Fruit fly (Drosophila melanogaster): ENCODE results near the gene Gmap.

The Gmap gene

dm6 chrX:15543479-15544044, 56.8 kb downstream of the Gmap start:
- TF ChIP-seq Ets96B (tag; optimal IDR thresholded peaks at IDR 0.05), result peak; percentile 2
- TF ChIP-seq CG16779 (tag; optimal IDR thresholded peaks at IDR 0.05), result no peak
- no peak for TF ChIP-seq CG31627 (GFP tag; optimal IDR thresholded peaks at IDR 0.05)
- peak; percentile 15 for TF ChIP-seq spab (GFP tag; optimal IDR thresholded peaks at IDR 0.05)
- TF ChIP-seq net (GFP tag; optimal IDR thresholded peaks at IDR 0.05), result peak; percentile 2
- TF ChIP-seq Hr39 (GFP tag; optimal IDR thresholded peaks at IDR 0.05), result no peak
- TF ChIP-seq CG3919 (GFP tag; optimal IDR thresholded peaks at IDR 0.05), result peak; percentile 53
- peak; percentile 80 for TF ChIP-seq CG15336 (GFP tag; IDR thresholded peaks at IDR 0.05)
- peak; percentile 7 for TF ChIP-seq Sox15 (GFP tag; optimal IDR thresholded peaks at IDR 0.05)
- peak; percentile 67 for TF ChIP-seq CG8119 (GFP tag; IDR thresholded peaks at IDR 0.05)
- TF ChIP-seq Eip78C (GFP tag), result peak; percentile 87
- peak; percentile 23 for TF ChIP-seq Hr4 (GFP tag; optimal IDR thresholded peaks at IDR 0.05)
- TF ChIP-seq fd59A (GFP tag; optimal IDR thresholded peaks at IDR 0.05), result no peak
- TF ChIP-seq CG11294 (GFP tag; IDR thresholded peaks at IDR 0.05), result peak; percentile 60
- TF ChIP-seq dac (GFP tag; optimal IDR thresholded peaks at IDR 0.05), result no peak
- TF ChIP-seq acj6 (GFP tag; optimal IDR thresholded peaks at IDR 0.05), result peak; percentile 29
- TF ChIP-seq CG11902 (GFP tag; optimal IDR thresholded peaks at IDR 0.05), result no peak
- no peak for TF ChIP-seq Lpt (GFP tag; optimal IDR thresholded peaks at IDR 0.05)
- no peak for TF ChIP-seq Blimp-1 (GFP tag; optimal IDR thresholded peaks at IDR 0.05)
- TF ChIP-seq fkh (GFP tag; optimal IDR thresholded peaks at IDR 0.05), result no peak
- no peak for TF ChIP-seq CG1621 (tag; optimal IDR thresholded peaks at IDR 0.05)
- TF ChIP-seq topi (GFP tag; optimal IDR thresholded peaks at IDR 0.05), result peak; percentile 19
- TF ChIP-seq Hr38 (GFP tag; optimal IDR thresholded peaks at IDR 0.05), result no peak
- TF ChIP-seq dsx (GFP tag; optimal IDR thresholded peaks at IDR 0.05; ENCODE audit: poor library complexity, severe bottlenecking), result no peak
- peak; percentile 62; the same call in 1 of the 2 replicates for TF ChIP-seq Gug (GFP tag; IDR thresholded peaks at IDR 0.05)
- TF ChIP-seq cyc (GFP tag; optimal IDR thresholded peaks at IDR 0.05), result no peak
- TF ChIP-seq vri (GFP tag; optimal IDR thresholded peaks at IDR 0.05), result peak; percentile 53
- peak; percentile 11 for TF ChIP-seq CG6808 (GFP tag; optimal IDR thresholded peaks at IDR 0.05)
- peak; percentile 60 for TF ChIP-seq CG32006 (GFP tag; optimal IDR thresholded peaks at IDR 0.05)
- TF ChIP-seq ss (GFP tag; optimal IDR thresholded peaks at IDR 0.05), result peak in 1 of 2 experiments; percentile 39
- no peak for TF ChIP-seq Sox102F (GFP tag; optimal IDR thresholded peaks at IDR 0.05)
- no peak for TF ChIP-seq Eip93F (GFP tag; optimal IDR thresholded peaks at IDR 0.05)
- peak in 1 of 2 experiments; percentile 9 for TF ChIP-seq salr (GFP tag; optimal IDR thresholded peaks at IDR 0.05)
- TF ChIP-seq OdsH (GFP tag; optimal IDR thresholded peaks at IDR 0.05), result peak; percentile 45
- TF ChIP-seq CG7368 (GFP tag; optimal IDR thresholded peaks at IDR 0.05), result peak; percentile 6
- peak; percentile 40 for TF ChIP-seq CG10669 (GFP tag; optimal IDR thresholded peaks at IDR 0.05)
- no peak for TF ChIP-seq CG9139 (GFP tag; optimal IDR thresholded peaks at IDR 0.05)
- TF ChIP-seq lz (GFP tag; optimal IDR thresholded peaks at IDR 0.05), result no peak
- peak; percentile 65 for TF ChIP-seq pdm3 (GFP tag; optimal IDR thresholded peaks at IDR 0.05)
- TF ChIP-seq esn (GFP tag; optimal IDR thresholded peaks at IDR 0.05), result peak; percentile 2
- TF ChIP-seq fd85E (GFP tag; optimal IDR thresholded peaks at IDR 0.05), result no peak
- TF ChIP-seq CG8319 (GFP tag; optimal IDR thresholded peaks at IDR 0.05), result peak; percentile 9
- peak; percentile 46 for TF ChIP-seq CG6276 (GFP tag; optimal IDR thresholded peaks at IDR 0.05)
- no peak for TF ChIP-seq CG3032 (tag; optimal IDR thresholded peaks at IDR 0.05)
- peak; percentile 59 for TF ChIP-seq svp (GFP tag)
- peak; percentile 37 for TF ChIP-seq CG34406 (GFP tag; optimal IDR thresholded peaks at IDR 0.05)
- TF ChIP-seq CG6792 (GFP tag; optimal IDR thresholded peaks at IDR 0.05), result peak; percentile 63
- TF ChIP-seq Met (GFP tag; optimal IDR thresholded peaks at IDR 0.05), result no peak
- TF ChIP-seq eg (GFP tag; IDR thresholded peaks at IDR 0.05), result peak; percentile 79
- TF ChIP-seq CG10631 (GFP tag; optimal IDR thresholded peaks at IDR 0.05), result peak; percentile 58
- peak; percentile 18 for TF ChIP-seq CG11762 (GFP tag; optimal IDR thresholded peaks at IDR 0.05; ENCODE audit: insufficient read depth)
- TF ChIP-seq Ets21C (GFP tag; optimal IDR thresholded peaks at IDR 0.05), result no peak
